Worm (Caenorhabditis elegans): ENCODE measurements around the gene F59B10.6.
A peak's percentile ranks its signal among the peaks of the same experiment; 100 is the strongest.

F59B10.6 gene

ce11 chrII:10547803-10548693 is 23.8 kb upstream of the F59B10.6 start (continued):
- TF ChIP-seq nhr-48 (tag; optimal IDR thresholded peaks at IDR 0.05) (no peak), sdz-12 (GFP tag; optimal IDR thresholded peaks at IDR 0.05) (no peak), nhr-102 (tag; optimal IDR thresholded peaks at IDR 0.05) (no peak), skn-1 (tag; optimal IDR thresholded peaks at IDR 0.05) (no peak), aha-1 (tag) (peak; percentile 98), zip-11 (GFP tag; IDR thresholded peaks at IDR 0.05) (0 out of 2 replicates have a peak, but pooled peaks have one; percentile 15), egl-43 (GFP tag; IDR thresholded peaks at IDR 0.05) (no peak), lsy-2 (tag; optimal IDR thresholded peaks at IDR 0.05) (no peak), Y75B8A.6 (GFP tag; IDR thresholded peaks at IDR 0.05) (peak; percentile 33; the same call in 1 of the 2 replicates), lin-1 (GFP tag; IDR thresholded peaks at IDR 0.05) (no peak), hif-1 (tag; optimal IDR thresholded peaks at IDR 0.05) (no peak), daf-19 (GFP tag; conservative IDR thresholded peaks at IDR 0.05) (no peak), dpl-1 (GFP tag; optimal IDR thresholded peaks at IDR 0.05) (no peak), mes-2 (tag; optimal IDR thresholded peaks at IDR 0.05; ENCODE audit: poor library complexity, severe bottlenecking) (no peak), nhr-28 (tag; optimal IDR thresholded peaks at IDR 0.05) (peak; percentile 50), nhr-77 (tag; optimal IDR thresholded peaks at IDR 0.05) (no peak), ceh-20 (GFP tag; IDR thresholded peaks at IDR 0.05) (no peak), hlh-11 (tag; optimal IDR thresholded peaks at IDR 0.05) (peak; percentile 49), F26F4.8 (GFP tag; conservative IDR thresholded peaks at IDR 0.05) (no peak), zfp-3 (GFP tag; conservative IDR thresholded peaks at IDR 0.05) (0 out of 2 replicates have a peak, but pooled peaks have one; percentile 22), nhr-41 (GFP tag; IDR thresholded peaks at IDR 0.05) (peak; percentile 58; the same call in 1 of the 2 replicates), lin-38 (GFP tag; IDR thresholded peaks at IDR 0.05) (no peak), F10B5.3 (tag; optimal IDR thresholded peaks at IDR 0.05) (no peak), T20F7.1 (GFP tag; optimal IDR thresholded peaks at IDR 0.05) (no peak), tra-1 (GFP tag; IDR thresholded peaks at IDR 0.05) (0 out of 2 replicates have a peak, but pooled peaks have one; percentile 14), madf-5 (GFP tag; IDR thresholded peaks at IDR 0.05) (peak in 1 of 2 experiments; percentile 2; a peak in 1 of 4 replicates), fos-1 (tag; optimal IDR thresholded peaks at IDR 0.05) (no peak), Y105C5A.15 (GFP tag; IDR thresholded peaks at IDR 0.05) (peak; percentile 63; the same call in 1 of the 2 replicates), vab-7 (GFP tag; IDR thresholded peaks at IDR 0.05) (peak; percentile 53; the same call in 1 of the 2 replicates), ceh-44 (GFP tag; IDR thresholded peaks at IDR 0.05) (no peak), lir-3 (tag; optimal IDR thresholded peaks at IDR 0.05) (no peak), lim-7 (GFP tag; IDR thresholded peaks at IDR 0.05) (peak; percentile 69), ama-1 (optimal IDR thresholded peaks at IDR 0.05) (peak; percentile 73)

ce11 chrII:10547311-10547710 is 23.0 kb upstream of the F59B10.6 start:
- TF ChIP-seq dmd-6 (GFP tag; IDR thresholded peaks at IDR 0.05), result peak; percentile 31; the same call in 1 of the 2 replicates
- TF ChIP-seq dmd-9 (GFP tag; IDR thresholded peaks at IDR 0.05), result 0 out of 2 replicates have a peak, but pooled peaks have one; percentile 47
- peak in 1 of 2 experiments; percentile 55 for TF ChIP-seq hif-1 (tag; optimal IDR thresholded peaks at IDR 0.05)
- TF ChIP-seq egl-43 (GFP tag; IDR thresholded peaks at IDR 0.05), result peak; percentile 85
- TF ChIP-seq gei-8 (GFP tag; optimal IDR thresholded peaks at IDR 0.05), result peak; percentile 3
- TF ChIP-seq nhr-48 (tag; optimal IDR thresholded peaks at IDR 0.05), result no peak
- TF ChIP-seq madf-9 (GFP tag; conservative IDR thresholded peaks at IDR 0.05), result peak; percentile 26; the same call in 1 of the 2 replicates
- TF ChIP-seq ctbp-1 (GFP tag; IDR thresholded peaks at IDR 0.05), result peak; percentile 54
- TF ChIP-seq tra-1 (GFP tag; IDR thresholded peaks at IDR 0.05), result peak; percentile 39; the same call in 1 of the 2 replicates
- peak; percentile 34 for TF ChIP-seq rbr-2 (tag; optimal IDR thresholded peaks at IDR 0.05)
- no peak for TF ChIP-seq sdz-12 (GFP tag; optimal IDR thresholded peaks at IDR 0.05)
- TF ChIP-seq ceh-20 (GFP tag; IDR thresholded peaks at IDR 0.05), result 0 out of 2 replicates have a peak, but pooled peaks have one; percentile 23
- peak; percentile 69 for TF ChIP-seq zfp-3 (GFP tag; conservative IDR thresholded peaks at IDR 0.05)
- peak; percentile 93 for TF ChIP-seq set-16 (GFP tag; IDR thresholded peaks at IDR 0.05)
- peak; percentile 37; the same call in 1 of the 2 replicates for TF ChIP-seq arid-1 (GFP tag; conservative IDR thresholded peaks at IDR 0.05)
- TF ChIP-seq mes-2 (tag; optimal IDR thresholded peaks at IDR 0.05; ENCODE audit: poor library complexity, severe bottlenecking), result no peak
- TF ChIP-seq ZK546.5 (tag; optimal IDR thresholded peaks at IDR 0.05), result no peak
- TF ChIP-seq nhr-76 (tag; optimal IDR thresholded peaks at IDR 0.05), result no peak
- peak; percentile 81 for TF ChIP-seq dmd-8 (GFP tag; IDR thresholded peaks at IDR 0.05)
- peak; percentile 35; the same call in 1 of the 2 replicates for TF ChIP-seq Y75B8A.6 (GFP tag; IDR thresholded peaks at IDR 0.05)
- TF ChIP-seq mxl-3 (GFP tag; optimal IDR thresholded peaks at IDR 0.05), result peak; percentile 77
- TF ChIP-seq nhr-41 (GFP tag; IDR thresholded peaks at IDR 0.05), result no peak
- TF ChIP-seq T26A8.4 (GFP tag; IDR thresholded peaks at IDR 0.05), result peak; percentile 50
- 0 out of 2 replicates have a peak, but pooled peaks have one; percentile 22 for TF ChIP-seq php-3 (GFP tag; IDR thresholded peaks at IDR 0.05)

Data from whole organism, L4 larva.